Fruit fly (Drosophila melanogaster): Measurements from ENCODE around the gene CG13989.

Gene CG13989

dm6 chr2L:6204624-6205303 lies 44.6 kb downstream of the CG13989 start:
- TF ChIP-seq EcR (GFP tag; optimal IDR thresholded peaks at IDR 0.05) (no peak), pan (optimal IDR thresholded peaks at IDR 0.05) (no peak), psq (optimal IDR thresholded peaks at IDR 0.05) (no peak), CG8478 (optimal IDR thresholded peaks at IDR 0.05) (no peak), Dll (optimal IDR thresholded peaks at IDR 0.05) (no peak), usp (GFP tag; optimal IDR thresholded peaks at IDR 0.05) (no peak)

- no peak for TF ChIP-seq psq (optimal IDR thresholded peaks at IDR 0.05)
- no peak for TF ChIP-seq EcR (GFP tag; optimal IDR thresholded peaks at IDR 0.05)
- no peak for TF ChIP-seq pan (optimal IDR thresholded peaks at IDR 0.05)
- TF ChIP-seq usp (GFP tag; optimal IDR thresholded peaks at IDR 0.05), result no peak
- no peak for TF ChIP-seq Dll (optimal IDR thresholded peaks at IDR 0.05)
- TF ChIP-seq CG8478 (optimal IDR thresholded peaks at IDR 0.05), result no peak
Measured at dm6 chr2L:6210818-6211217, 50.6 kb downstream of the CG13989 start.

Data from whole organism.